Worm (Caenorhabditis elegans) whole organism, young adult: ENCODE data around the gene nhr-133.

ENCODE experiments used
- B0019.2 ChIP-seq: fragments of 200-800 bp; sonication (Bioruptor generic); conservative IDR thresholded peaks from 2 replicates; pipeline ENCODE4 v1.3.6; 2022; ENCODE audit warnings: missing genetic modification reagents, missing genetic modification characterization, missing compliant biosample characterization
- B0035.1 ChIP-seq: sonication (generic microtip); optimal IDR thresholded peaks from 2 replicates; lab custom pipeline; 2016; ENCODE audit warnings: missing genetic modification characterization, mild to moderate bottlenecking, missing compliant biosample characterization, missing genotype, missing genetic modification reagents
- B0261.1 ChIP-seq: sonication (generic microtip); optimal IDR thresholded peaks from 2 replicates; lab custom pipeline; 2016; ENCODE audit warnings: mild to moderate bottlenecking, missing genetic modification characterization, moderate library complexity, missing compliant biosample characterization
- C17E4.6 ChIP-seq: fragments of 200-800 bp; sonication (Bioruptor generic); IDR thresholded peaks from 2 replicates; pipeline ENCODE4 v1.3.6; 2022; ENCODE audit warnings: missing genetic modification reagents, missing genetic modification characterization, missing compliant biosample characterization
- D2030.7 ChIP-seq: fragments of 200-800 bp; sonication (Bioruptor generic); IDR thresholded peaks from 2 replicates; pipeline ENCODE4 v1.3.6; 2022; ENCODE audit warnings: missing genetic modification reagents, missing genetic modification characterization, missing compliant biosample characterization
- F10E7.11 ChIP-seq: sonication (generic microtip); optimal IDR thresholded peaks from 2 replicates; lab custom pipeline; 2017; ENCODE audit warnings: mild to moderate bottlenecking, missing genetic modification characterization, moderate library complexity, missing compliant biosample characterization
- F37B4.10 ChIP-seq: fragments of 200-800 bp; sonication (Bioruptor generic); IDR thresholded peaks from 2 replicates; pipeline ENCODE4 v1.3.6; 2022; ENCODE audit warnings: missing genetic modification characterization, missing compliant biosample characterization
- F57A8.1 ChIP-seq: fragments of 200-800 bp; sonication (Bioruptor generic); optimal IDR thresholded peaks from 2 replicates; lab custom pipeline; 2018; ENCODE audit warnings: mild to moderate bottlenecking, missing genetic modification characterization, moderate library complexity, missing compliant biosample characterization
- F57C9.4 ChIP-seq: sonication (generic microtip); optimal IDR thresholded peaks from 2 replicates; lab custom pipeline; 2017; ENCODE audit warnings: mild to moderate bottlenecking, missing genetic modification characterization, missing compliant biosample characterization
- T07F8.4 ChIP-seq: sonication (generic microtip); optimal IDR thresholded peaks from 2 replicates; lab custom pipeline; 2016; ENCODE audit warnings: mild to moderate bottlenecking, missing genetic modification characterization, moderate library complexity, missing compliant biosample characterization
- T26A5.8 ChIP-seq: sonication (generic microtip); optimal IDR thresholded peaks from 2 replicates; lab custom pipeline; 2016; ENCODE audit warnings: missing genetic modification characterization, missing compliant biosample characterization
- aptf-2 ChIP-seq: fragments of 200-800 bp; sonication (Bioruptor generic); conservative IDR thresholded peaks from 2 replicates; pipeline ENCODE4 v1.3.6; 2022; ENCODE audit warnings: missing genetic modification reagents, missing genetic modification characterization, missing compliant biosample characterization
- attf-3 ChIP-seq: fragments of 200-800 bp; sonication (Bioruptor generic); conservative IDR thresholded peaks from 2 replicates; pipeline ENCODE4 v1.3.6; 2022; ENCODE audit warnings: missing genetic modification reagents, missing genetic modification characterization, missing compliant biosample characterization
- attf-5 ChIP-seq: fragments of 200-800 bp; sonication (Bioruptor generic); optimal IDR thresholded peaks from 2 replicates; lab custom pipeline; 2018; ENCODE audit warnings: mild to moderate bottlenecking, missing genetic modification characterization, missing compliant biosample characterization
- ccch-3 ChIP-seq: fragments of 200-800 bp; sonication (Bioruptor generic); optimal IDR thresholded peaks from 2 replicates; lab custom pipeline; 2018; ENCODE audit warnings: mild to moderate bottlenecking, missing genetic modification characterization, missing compliant biosample characterization
- cebp-1 ChIP-seq, 2 experiments: fragments of 200-800 bp in 1 of 2; sonication (Bioruptor generic) in 1 of 2; sonication (generic microtip) in 1 of 2; IDR thresholded peaks in 1 of 2; optimal IDR thresholded peaks in 1 of 2; 2 replicates each; pipeline versions ENCODE4 v1.3.6 to Lab custom; 2017 to 2022; ENCODE audit warnings: missing compliant biosample characterization in 2 of 2, missing genetic modification characterization in 2 of 2, mild to moderate bottlenecking in 1 of 2, missing genetic modification reagents in 1 of 2, moderate library complexity in 1 of 2
- ceh-100 ChIP-seq: fragments of 200-800 bp; sonication (Bioruptor generic); IDR thresholded peaks from 2 replicates; pipeline ENCODE4 v1.3.6; 2022; ENCODE audit warnings: missing genetic modification reagents, missing genetic modification characterization, missing compliant biosample characterization
- ceh-79 ChIP-seq: sonication (generic microtip); optimal IDR thresholded peaks from 2 replicates; lab custom pipeline; 2017; ENCODE audit warnings: mild to moderate bottlenecking, missing genetic modification characterization, missing compliant biosample characterization
- ceh-91 ChIP-seq: fragments of 200-800 bp; sonication (Bioruptor generic); IDR thresholded peaks from 2 replicates; pipeline ENCODE4 v1.3.6; 2022; ENCODE audit warnings: missing genetic modification reagents, missing genetic modification characterization, missing compliant biosample characterization
- chd-7 ChIP-seq: sonication (generic microtip); optimal IDR thresholded peaks from 2 replicates; lab custom pipeline; 2016; ENCODE audit warnings: mild to moderate bottlenecking, missing genetic modification characterization, moderate library complexity, missing compliant biosample characterization
- egl-18 ChIP-seq: fragments of 200-800 bp; sonication (Bioruptor generic); IDR thresholded peaks from 2 replicates; pipeline ENCODE4 v1.3.6; 2022; ENCODE audit warnings: missing genetic modification reagents, missing genetic modification characterization, missing compliant biosample characterization
- egrh-3 ChIP-seq: fragments of 200-800 bp; sonication (Bioruptor generic); IDR thresholded peaks from 2 replicates; pipeline ENCODE4 v1.3.6; 2022; ENCODE audit warnings: missing genetic modification reagents, missing genetic modification characterization, missing compliant biosample characterization
- ets-4 ChIP-seq: fragments of 200-800 bp; sonication (Bioruptor generic); optimal IDR thresholded peaks from 2 replicates; lab custom pipeline; 2018; ENCODE audit warnings: mild to moderate bottlenecking, missing genetic modification characterization, missing compliant biosample characterization
- lag-1 ChIP-seq: fragments of 200-800 bp; sonication (Bioruptor generic); IDR thresholded peaks from 2 replicates; pipeline ENCODE4 v1.3.6; 2022; ENCODE audit warnings: missing genetic modification reagents, missing genetic modification characterization, missing compliant biosample characterization
- let-526 ChIP-seq: fragments of 200-800 bp; sonication (Bioruptor generic); IDR thresholded peaks from 2 replicates; pipeline ENCODE4 v1.3.6; 2022; ENCODE audit warnings: missing genetic modification reagents, missing genetic modification characterization, missing compliant biosample characterization
- lin-35 ChIP-seq, 3 experiments: fragments of 150-350 bp in 2 of 3; sonication (generic microtip) in 1 of 3; optimal IDR thresholded peaks; 2 replicates each; lab custom pipeline; 2014 to 2018; ENCODE audit warnings: missing biosample characterization in 3 of 3, missing genetic modification characterization in 3 of 3, missing genetic modification reagents in 3 of 3
- lsl-1 ChIP-seq: fragments of 200-800 bp; sonication (Bioruptor generic); optimal IDR thresholded peaks from 2 replicates; lab custom pipeline; 2018; ENCODE audit warnings: mild to moderate bottlenecking, missing genetic modification characterization, moderate library complexity, missing compliant biosample characterization
- madf-3 ChIP-seq: fragments of 200-800 bp; sonication (Bioruptor generic); IDR thresholded peaks from 2 replicates; pipeline ENCODE4 v1.3.6; 2022; ENCODE audit warnings: missing genetic modification reagents, missing genetic modification characterization, missing compliant biosample characterization
- madf-6 ChIP-seq: fragments of 200-800 bp; sonication (Bioruptor generic); IDR thresholded peaks from 2 replicates; pipeline ENCODE4 v1.3.6; 2022; ENCODE audit warnings: missing genetic modification reagents, missing genetic modification characterization, missing compliant biosample characterization
- madf-8 ChIP-seq: fragments of 200-800 bp; sonication (Bioruptor generic); conservative IDR thresholded peaks from 2 replicates; pipeline ENCODE4 v1.3.6; 2022; ENCODE audit warnings: missing genetic modification reagents, missing genetic modification characterization, missing compliant biosample characterization
- mes-4 ChIP-seq: sonication (generic microtip); optimal IDR thresholded peaks from 2 replicates; lab custom pipeline; 2016; ENCODE audit warnings: missing genotype, missing genetic modification characterization, missing compliant biosample characterization
- nfyb-1 ChIP-seq: fragments of 200-800 bp; sonication (Bioruptor generic); IDR thresholded peaks from 2 replicates; pipeline ENCODE4 v1.3.6; 2022; ENCODE audit warnings: missing genetic modification reagents, missing genetic modification characterization, missing compliant biosample characterization
- pbrm-1 ChIP-seq: fragments of 200-800 bp; sonication (Bioruptor generic); IDR thresholded peaks from 2 replicates; pipeline ENCODE4 v1.3.6; 2022; ENCODE audit warnings: missing genetic modification reagents, missing genetic modification characterization, missing compliant biosample characterization
- rcor-1 ChIP-seq: fragments of 200-800 bp; sonication (Bioruptor generic); IDR thresholded peaks from 2 replicates; pipeline ENCODE4 v1.3.6; 2022; ENCODE audit warnings: missing genetic modification reagents, missing genetic modification characterization, missing compliant biosample characterization
- rpc-1 ChIP-seq, 2 experiments: fragments of 150-350 bp in 1 of 2; sonication (generic microtip) in 1 of 2; optimal IDR thresholded peaks; 2 replicates each; lab custom pipeline; 2014 to 2018; ENCODE audit warnings: missing biosample characterization in 1 of 2, missing genetic modification characterization in 1 of 2, missing genetic modification reagents in 1 of 2, missing genotype in 1 of 2
- sea-2 ChIP-seq: fragments of 200-800 bp; sonication (Bioruptor generic); IDR thresholded peaks from 2 replicates; pipeline ENCODE4 v1.3.6; 2022; ENCODE audit warnings: missing genetic modification characterization, missing compliant biosample characterization
- snpc-4 ChIP-seq, 5 experiments: fragments of 150-350 bp in 1 of 5; sonication (generic microtip) in 4 of 5; optimal IDR thresholded peaks; 2 replicates each; lab custom pipeline; 2014 to 2018; ENCODE audit warnings: missing genetic modification characterization in 5 of 5, missing biosample characterization in 3 of 5, antibody characterized with exemption in 2 of 5, mild to moderate bottlenecking in 2 of 5, missing compliant biosample characterization in 2 of 5, missing genotype in 2 of 5, moderate library complexity in 2 of 5, missing genetic modification reagents in 1 of 5
- tbp1 ChIP-seq: fragments of 200-800 bp; sonication (Bioruptor generic); optimal IDR thresholded peaks from 2 replicates; lab custom pipeline; 2018; ENCODE audit warnings: mild to moderate bottlenecking, missing genetic modification characterization, missing compliant biosample characterization
- tlf-1 ChIP-seq: fragments of 200-800 bp; sonication (Bioruptor generic); optimal IDR thresholded peaks from 2 replicates; lab custom pipeline; 2018; ENCODE audit warnings: mild to moderate bottlenecking, missing genetic modification characterization, missing compliant biosample characterization
- ztf-26 ChIP-seq: sonication (generic microtip); optimal IDR thresholded peaks from 2 replicates; lab custom pipeline; 2017; ENCODE audit warnings: missing genetic modification characterization, missing compliant biosample characterization
- ztf-3 ChIP-seq: fragments of 200-800 bp; sonication (Bioruptor generic); optimal IDR thresholded peaks from 2 replicates; lab custom pipeline; 2018; ENCODE audit warnings: mild to moderate bottlenecking, missing genetic modification characterization, missing compliant biosample characterization

Gene nhr-133

DNA sequence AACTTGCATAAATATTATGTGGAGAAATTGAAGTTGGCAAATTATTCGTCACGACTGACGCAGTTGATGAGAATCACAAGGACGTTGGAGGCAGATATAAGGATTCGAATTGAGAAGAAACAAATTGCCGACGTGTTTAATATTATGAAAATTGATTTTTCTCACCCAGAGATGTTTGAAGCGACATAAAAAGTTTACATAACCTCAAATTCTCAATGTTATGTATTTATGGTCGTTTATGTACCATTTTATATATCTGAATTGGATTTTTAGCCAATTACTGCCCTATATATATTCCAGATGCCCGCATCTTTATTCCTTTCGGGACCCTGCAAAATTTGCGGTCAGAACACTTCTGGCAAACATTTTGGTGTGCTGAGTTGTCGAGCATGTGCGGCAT is 16.9 kb upstream of the nhr-133 start, which contains the start of gene nhr-126:
Gene nhr-126 (plus strand): TSS at position 301 of the 400 bp plus-strand sequence.
- no peak for TF ChIP-seq mes-4 (tag; lab: Kevin White, UChicago)
- no peak for TF ChIP-seq B0035.1 (tag; lab: Kevin White, UChicago)
- TF ChIP-seq B0261.1: no peak
- no peak for TF ChIP-seq attf-3 (GFP tag; lab: Robert Waterston, UW)
- TF ChIP-seq ccch-3 (GFP tag; lab: Kevin White, UChicago): no peak
- TF ChIP-seq ztf-26: no peak
- TF ChIP-seq egl-18 (GFP tag; lab: Robert Waterston, UW): no peak
- no peak for TF ChIP-seq lsl-1 (GFP tag; lab: Kevin White, UChicago)
- no peak for TF ChIP-seq C17E4.6 (GFP tag; lab: Robert Waterston, UW)
- TF ChIP-seq, all 124 proteins: peak for 0

DNA sequence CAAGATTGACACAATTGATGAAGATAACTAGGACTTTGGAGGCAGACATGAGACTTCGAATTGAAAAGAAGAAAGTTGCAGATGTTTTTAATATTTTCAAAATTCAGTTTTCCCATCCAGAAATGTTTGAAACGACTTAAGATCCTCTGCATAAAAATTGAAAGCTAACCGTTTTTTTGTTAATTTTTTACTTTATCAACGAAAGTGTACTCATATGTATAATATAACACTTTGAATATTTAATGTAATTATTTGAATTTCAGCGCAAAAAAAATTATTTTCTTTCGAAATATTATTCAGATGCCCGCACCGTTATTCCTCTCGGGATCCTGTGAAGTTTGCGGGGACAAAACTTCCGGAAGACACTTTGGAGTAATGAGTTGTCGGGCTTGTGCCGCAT is 15.0 kb upstream of the nhr-133 start, which contains the start of gene nhr-18:
Gene nhr-18 (plus strand): TSS at position 301 of the 400 bp plus-strand sequence.
- TF ChIP-seq pbrm-1 (GFP tag; lab: Robert Waterston, UW) (no peak), let-526 (no peak), F57A8.1 (GFP tag; lab: Kevin White, UChicago) (no peak), madf-6 (no peak), B0035.1 (tag; lab: Kevin White, UChicago) (no peak), ets-4 (no peak), aptf-2 (no peak), snpc-4 (GFP tag; optimal IDR thresholded peaks at IDR 0.05; lab: Kevin White, UChicago) (no peak), snpc-4 (tag; optimal IDR thresholded peaks at IDR 0.05; lab: Kevin White, UChicago) (no peak), attf-5 (no peak), tlf-1 (no peak), T26A5.8 (tag; lab: Kevin White, UChicago) (no peak), egrh-3 (GFP tag; lab: Robert Waterston, UW) (no peak), lag-1 (GFP tag; lab: Robert Waterston, UW) (no peak)

DNA sequence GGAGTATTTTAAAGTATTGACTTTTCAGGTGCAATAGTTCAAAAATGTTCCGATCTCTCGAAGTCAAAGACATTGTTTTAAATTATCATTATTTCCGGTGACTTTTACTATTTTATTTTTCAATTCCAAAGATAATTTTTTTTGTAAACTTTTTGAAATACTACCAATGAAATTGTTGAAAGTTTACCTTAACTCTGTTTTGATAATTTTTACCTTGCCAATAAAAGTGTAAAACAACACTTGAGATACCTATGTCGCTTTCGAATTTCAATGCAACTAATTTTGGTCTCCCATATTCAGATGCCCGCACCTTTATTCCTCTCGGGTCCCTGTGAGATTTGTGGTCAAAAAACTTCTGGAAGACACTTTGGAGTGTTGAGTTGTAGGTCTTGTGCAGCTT is 13.2 kb upstream of the nhr-133 start, which contains the start of gene nhr-103:
Gene nhr-103 (plus strand): TSS at position 301 of the 400 bp plus-strand sequence.
- TF ChIP-seq F57C9.4 (tag; lab: Kevin White, UChicago) (no peak), ztf-3 (GFP tag; lab: Kevin White, UChicago) (no peak)
- TF ChIP-seq, all 124 proteins: peak for 0

DNA sequence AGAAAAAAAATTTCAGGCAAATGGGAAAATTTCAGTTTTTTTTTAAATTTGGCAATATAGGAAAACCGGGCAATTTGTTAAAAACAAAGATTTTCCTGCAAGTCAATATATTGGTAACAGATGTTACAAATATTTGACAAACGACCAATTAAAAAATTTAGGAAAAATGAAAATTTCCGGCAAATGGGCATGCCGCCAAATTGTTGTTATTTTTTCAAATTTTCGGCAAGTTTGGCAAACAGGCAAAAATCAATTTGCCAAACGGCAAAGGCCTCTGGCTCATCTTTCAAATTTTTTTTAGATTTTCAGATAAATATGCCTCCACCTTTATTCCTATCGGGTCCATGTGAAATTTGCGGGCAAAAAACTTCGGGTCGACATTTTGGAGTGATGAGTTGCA is 9.8 kb upstream of the nhr-133 start, which contains the start of gene nhr-128:
Gene nhr-128 (plus strand): TSS at position 301 of the 400 bp plus-strand sequence.
- TF ChIP-seq D2030.7 (GFP tag; lab: Robert Waterston, UW): no peak
- no peak for TF ChIP-seq ceh-91 (GFP tag; lab: Robert Waterston, UW)
- no peak for TF ChIP-seq madf-3 (GFP tag; lab: Robert Waterston, UW)
- no peak for TF ChIP-seq ceh-100 (GFP tag; lab: Robert Waterston, UW)
- TF ChIP-seq nfyb-1 (GFP tag; lab: Robert Waterston, UW): no peak
- TF ChIP-seq F57C9.4 (tag; lab: Kevin White, UChicago): no peak
- TF ChIP-seq B0019.2 (GFP tag; lab: Robert Waterston, UW): no peak
- no peak for TF ChIP-seq let-526
- TF ChIP-seq F10E7.11 (tag; lab: Kevin White, UChicago): no peak
- TF ChIP-seq madf-8 (GFP tag; lab: Robert Waterston, UW): no peak
- TF ChIP-seq cebp-1 (GFP tag; IDR thresholded peaks at IDR 0.05; lab: Robert Waterston, UW): no peak
- no peak for TF ChIP-seq cebp-1 (tag; optimal IDR thresholded peaks at IDR 0.05; lab: Kevin White, UChicago)
- TF ChIP-seq ceh-79 (tag; lab: Kevin White, UChicago): no peak
- no peak for TF ChIP-seq rcor-1
- TF ChIP-seq rpc-1 (optimal IDR thresholded peaks at IDR 0.05; lab: Kevin White, UChicago): no peak
- no peak for TF ChIP-seq rpc-1 (tag; optimal IDR thresholded peaks at IDR 0.05; lab: Kevin White, UChicago)
- TF ChIP-seq sea-2: no peak
- no peak for TF ChIP-seq F37B4.10
- TF ChIP-seq T07F8.4 (tag; lab: Kevin White, UChicago): no peak
- no peak for TF ChIP-seq tbp1 (GFP tag; lab: Kevin White, UChicago)
- TF ChIP-seq chd-7 (tag; lab: Kevin White, UChicago): no peak
- TF ChIP-seq lin-35 (GFP tag; optimal IDR thresholded peaks at IDR 0.05; lab: Kevin White, UChicago): no peak
